Worm (Caenorhabditis elegans) whole organism, L2 larva: Measurements from ENCODE around the gene C16C8.26.

Source experiments
- Y55F3AM.14 ChIP-seq: fragments of 200-800 bp; sonication (Bioruptor generic); optimal IDR thresholded peaks from 2 replicates; lab custom pipeline; 2018; ENCODE audit warnings: mild to moderate bottlenecking, missing genetic modification characterization, missing compliant biosample characterization
- ZK546.5 ChIP-seq: sonication (generic microtip); optimal IDR thresholded peaks from 2 replicates; lab custom pipeline; 2017; ENCODE audit warnings: missing biosample characterization, missing genetic modification characterization
- alr-1 ChIP-seq: fragments of 150-350 bp; optimal IDR thresholded peaks from 2 replicates; lab custom pipeline; 2014; ENCODE audit warnings: missing biosample characterization, missing genetic modification characterization
- aly-2 ChIP-seq: fragments of 150-350 bp; optimal IDR thresholded peaks from 2 replicates; lab custom pipeline; 2014; ENCODE audit warnings: missing biosample characterization, missing genetic modification characterization
- blmp-1 ChIP-seq: sonication (generic microtip); optimal IDR thresholded peaks from 2 replicates; lab custom pipeline; 2017; ENCODE audit warnings: missing genetic modification characterization, mild to moderate bottlenecking, missing compliant biosample characterization, antibody characterized with exemption, moderate library complexity; ENCODE audit not compliant: insufficient read depth
- ceh-16 ChIP-seq: fragments of 150-350 bp; optimal IDR thresholded peaks from 2 replicates; lab custom pipeline; 2014; ENCODE audit warnings: missing biosample characterization, missing genetic modification characterization
- ceh-82 ChIP-seq: fragments of 150-350 bp; optimal IDR thresholded peaks from 2 replicates; lab custom pipeline; 2014; ENCODE audit warnings: missing biosample characterization, missing genetic modification characterization
- crh-2 ChIP-seq: sonication (generic microtip); optimal IDR thresholded peaks from 2 replicates; lab custom pipeline; 2017; ENCODE audit warnings: missing biosample characterization, missing genetic modification characterization
- dmd-4 ChIP-seq: sonication (generic microtip); optimal IDR thresholded peaks from 2 replicates; lab custom pipeline; 2017; ENCODE audit warnings: missing biosample characterization, missing genetic modification characterization
- egl-27 ChIP-seq: sonication (generic microtip); optimal IDR thresholded peaks from 3 replicates; lab custom pipeline; 2017; ENCODE audit warnings: missing biosample characterization, missing genetic modification reagents, missing genetic modification characterization
- elt-1 ChIP-seq: fragments of 150-350 bp; optimal IDR thresholded peaks from 2 replicates; lab custom pipeline; 2014; ENCODE audit warnings: missing biosample characterization, missing genetic modification characterization
- elt-3 ChIP-seq: sonication (generic microtip); optimal IDR thresholded peaks from 2 replicates; lab custom pipeline; 2017; ENCODE audit warnings: missing biosample characterization, missing genetic modification characterization
- fos-1 ChIP-seq: fragments of 150-350 bp; optimal IDR thresholded peaks from 2 replicates; lab custom pipeline; 2014; ENCODE audit warnings: missing biosample characterization, missing genetic modification characterization
- gmeb-1 ChIP-seq: fragments of 150-350 bp; optimal IDR thresholded peaks from 2 replicates; lab custom pipeline; 2014; ENCODE audit warnings: missing biosample characterization, missing genetic modification characterization
- lsy-2 ChIP-seq, 2 experiments: fragments of 150-350 bp in 1 of 2; sonication (generic microtip) in 1 of 2; optimal IDR thresholded peaks; 2 replicates each; lab custom pipeline; 2014 to 2017; ENCODE audit warnings: missing biosample characterization in 2 of 2, missing genetic modification characterization in 2 of 2
- mab-5 ChIP-seq: fragments of 150-350 bp; optimal IDR thresholded peaks from 2 replicates; lab custom pipeline; 2014; ENCODE audit warnings: missing biosample characterization, missing genetic modification characterization
- mbf-1 ChIP-seq: sonication (generic microtip); optimal IDR thresholded peaks from 2 replicates; lab custom pipeline; 2017; ENCODE audit warnings: missing biosample characterization, missing genetic modification characterization
- mdl-1 ChIP-seq, 2 experiments: fragments of 150-350 bp in 1 of 2; sonication (generic microtip) in 1 of 2; optimal IDR thresholded peaks; 2 replicates each; lab custom pipeline; 2017; ENCODE audit warnings: missing biosample characterization in 2 of 2, missing genetic modification characterization in 2 of 2
- nhr-10 ChIP-seq: sonication (generic microtip); optimal IDR thresholded peaks from 2 replicates; lab custom pipeline; 2017; ENCODE audit warnings: missing biosample characterization, missing genetic modification characterization
- nhr-11 ChIP-seq: fragments of 150-350 bp; optimal IDR thresholded peaks from 2 replicates; lab custom pipeline; 2014; ENCODE audit warnings: missing biosample characterization, missing genetic modification characterization
- nhr-129 ChIP-seq: fragments of 150-350 bp; optimal IDR thresholded peaks from 2 replicates; lab custom pipeline; 2014; ENCODE audit warnings: missing biosample characterization, missing genetic modification characterization
- nhr-21 ChIP-seq: fragments of 150-350 bp; optimal IDR thresholded peaks from 2 replicates; lab custom pipeline; 2014; ENCODE audit warnings: missing biosample characterization, missing genetic modification characterization
- nhr-237 ChIP-seq: fragments of 150-350 bp; optimal IDR thresholded peaks from 2 replicates; lab custom pipeline; 2014; ENCODE audit warnings: missing biosample characterization, missing genetic modification characterization
- nhr-77 ChIP-seq: fragments of 150-350 bp; optimal IDR thresholded peaks from 2 replicates; lab custom pipeline; 2014; ENCODE audit warnings: missing biosample characterization, missing genetic modification characterization
- sem-4 ChIP-seq: fragments of 150-350 bp; optimal IDR thresholded peaks from 2 replicates; lab custom pipeline; 2014; ENCODE audit warnings: missing biosample characterization, missing genetic modification reagents, missing genetic modification characterization
- skn-1 ChIP-seq: sonication (generic microtip); optimal IDR thresholded peaks from 2 replicates; lab custom pipeline; 2017; ENCODE audit warnings: missing biosample characterization, missing genetic modification characterization
- sma-9 ChIP-seq, 2 experiments: fragments of 150-350 bp in 1 of 2; sonication (generic microtip) in 1 of 2; optimal IDR thresholded peaks; 2 replicates each; lab custom pipeline; 2014 to 2016; ENCODE audit warnings: missing genetic modification characterization in 2 of 2, mild to moderate bottlenecking in 1 of 2, missing biosample characterization in 1 of 2, missing compliant biosample characterization in 1 of 2, missing genetic modification reagents in 1 of 2, moderate library complexity in 1 of 2
- snpc-4 ChIP-seq: fragments of 150-350 bp; optimal IDR thresholded peaks from 2 replicates; lab custom pipeline; 2014; ENCODE audit warnings: missing biosample characterization, missing genetic modification characterization
- unc-55 ChIP-seq: fragments of 150-350 bp; sonication (generic microtip); optimal IDR thresholded peaks from 3 replicates; lab custom pipeline; 2014; ENCODE audit warnings: missing biosample characterization, missing genetic modification reagents, missing genetic modification characterization
- unc-62 ChIP-seq: fragments of 150-350 bp; optimal IDR thresholded peaks from 2 replicates; lab custom pipeline; 2014; ENCODE audit warnings: missing biosample characterization, missing genetic modification reagents, missing genetic modification characterization
- zag-1 ChIP-seq: fragments of 150-350 bp; optimal IDR thresholded peaks from 2 replicates; lab custom pipeline; 2014; ENCODE audit warnings: missing biosample characterization, missing genetic modification characterization
- ztf-1 ChIP-seq: fragments of 200-800 bp; sonication (Bioruptor generic); conservative IDR thresholded peaks from 2 replicates; pipeline ENCODE4 v1.3.6; 2022; ENCODE audit warnings: missing genetic modification characterization, missing compliant biosample characterization
- ztf-11 ChIP-seq: sonication (generic microtip); optimal IDR thresholded peaks from 2 replicates; lab custom pipeline; 2017; ENCODE audit warnings: missing biosample characterization, missing genetic modification characterization

C16C8.26 gene

DNA sequence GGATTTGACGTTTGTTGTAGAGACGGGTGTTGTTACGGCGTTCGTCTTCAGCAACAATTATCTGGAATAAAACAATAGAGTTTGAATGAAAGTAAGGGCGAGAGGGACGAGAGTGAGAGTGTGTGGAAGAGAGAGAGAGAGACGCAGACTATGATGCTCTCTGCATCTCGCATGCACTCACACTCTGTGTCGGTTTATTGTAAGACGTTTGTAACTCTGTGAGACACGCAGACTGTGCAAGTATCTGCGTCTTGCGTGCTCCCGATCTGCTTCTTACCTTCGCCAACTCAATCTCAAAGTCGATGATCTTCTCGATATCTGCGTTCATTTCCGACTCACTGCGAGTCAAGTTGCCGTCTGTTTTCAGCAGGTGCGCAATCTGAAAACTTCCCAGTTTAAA is 35.2 kb downstream of the C16C8.26 start:
- no peak for TF ChIP-seq fos-1 (tag; lab: Kevin White, UChicago)
- no peak for TF ChIP-seq ceh-16 (tag; lab: Kevin White, UChicago)
- TF ChIP-seq nhr-21 = no peak
- no peak for TF ChIP-seq alr-1 (tag; lab: Kevin White, UChicago)
- TF ChIP-seq unc-55 (GFP tag; lab: Kevin White, UChicago) = no peak
- TF ChIP-seq skn-1 (tag; lab: Kevin White, UChicago) = no peak
- TF ChIP-seq nhr-77 = no peak
- no peak for TF ChIP-seq nhr-11
- no peak for TF ChIP-seq ceh-82 (tag; lab: Kevin White, UChicago)
- TF ChIP-seq ztf-1 (GFP tag; lab: Robert Waterston, UW) = no peak
- no peak for TF ChIP-seq gmeb-1
- no peak for TF ChIP-seq sem-4 (tag; lab: Kevin White, UChicago)
- TF ChIP-seq ztf-11 = no peak
- TF ChIP-seq aly-2 (tag; lab: Kevin White, UChicago) = no peak
- TF ChIP-seq egl-27 (tag; lab: Kevin White, UChicago) = no peak

DNA sequence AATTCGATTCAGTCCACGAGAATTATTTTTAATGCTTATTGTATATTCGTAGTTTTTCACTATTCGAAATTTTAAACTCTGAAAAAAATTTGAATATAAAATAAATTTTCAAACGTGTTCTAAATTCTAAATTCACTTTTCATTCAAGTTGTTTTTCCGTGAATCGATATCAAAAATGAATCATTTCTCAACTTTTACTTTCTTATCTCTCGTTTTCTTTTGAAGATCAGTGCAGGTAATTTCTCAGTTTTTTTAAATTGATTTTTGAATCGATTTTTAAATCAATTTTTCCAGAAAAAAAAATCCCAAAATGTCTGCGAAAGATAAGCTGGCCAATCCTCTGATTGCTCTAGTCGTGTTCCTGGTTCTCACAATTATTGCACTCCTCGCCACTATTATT is 41.6 kb downstream of the C16C8.26 start, which contains the start of gene nep-6:
TSS of gene nep-6 (plus strand) at position 301 of the 400 bp plus-strand sequence.
- TF ChIP-seq elt-3 (no peak), sem-4 (tag; lab: Kevin White, UChicago) (no peak), ztf-1 (GFP tag; lab: Robert Waterston, UW) (no peak), mab-5 (tag; lab: Kevin White, UChicago) (no peak), nhr-11 (no peak), nhr-129 (tag; lab: Kevin White, UChicago) (no peak), dmd-4 (no peak), blmp-1 (no peak)
- TF ChIP-seq, all 48 proteins: peak for 0

DNA sequence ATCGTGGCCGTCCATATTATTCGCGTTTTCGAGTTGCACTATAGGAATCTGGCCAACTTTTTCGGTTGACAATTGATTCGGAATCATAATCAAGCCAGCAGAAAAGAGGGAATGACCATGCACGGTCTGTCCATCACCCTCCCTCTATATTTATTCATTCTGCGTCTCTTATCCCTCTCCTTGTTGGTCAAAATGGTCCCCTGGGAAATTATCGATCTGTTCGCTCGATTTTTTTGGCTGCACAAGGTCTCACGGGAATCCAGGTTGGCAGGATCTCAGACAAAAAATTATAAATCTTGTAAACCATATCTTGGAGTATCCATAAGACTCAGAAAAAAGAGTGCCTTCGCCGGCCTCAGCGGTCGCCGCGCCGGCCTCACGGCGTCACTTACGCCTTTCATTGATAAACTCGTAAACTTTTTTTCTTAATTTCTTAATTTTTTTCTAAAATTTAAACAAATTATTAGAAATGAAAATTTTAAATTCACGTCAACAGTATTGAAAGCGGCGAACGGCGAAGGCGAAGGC is 43.7 kb downstream of the C16C8.26 start, which contains the start of the genes F18A12.7 and F18A12.2:
TSS of gene F18A12.7 (minus strand) at position 101 of the 528 bp plus-strand sequence.
TSS of gene F18A12.2 (plus strand) at position 478 of the 528 bp plus-strand sequence.
- TF ChIP-seq crh-2 (tag; lab: Kevin White, UChicago) = no peak
- no peak for TF ChIP-seq zag-1 (tag; lab: Kevin White, UChicago)
- TF ChIP-seq dmd-4 = no peak
- TF ChIP-seq aly-2 (tag; lab: Kevin White, UChicago) = no peak
- TF ChIP-seq nhr-237 (tag; lab: Kevin White, UChicago) = no peak
- no peak for TF ChIP-seq ceh-16 (tag; lab: Kevin White, UChicago)
- no peak for TF ChIP-seq sma-9 (GFP tag; optimal IDR thresholded peaks at IDR 0.05; lab: Kevin White, UChicago)
- TF ChIP-seq sma-9 (tag; optimal IDR thresholded peaks at IDR 0.05; lab: Kevin White, UChicago) = no peak
- no peak for TF ChIP-seq mdl-1 (tag; optimal IDR thresholded peaks at IDR 0.05; lab: Kevin White, UChicago)
- no peak for TF ChIP-seq gmeb-1
- TF ChIP-seq mbf-1 (tag; lab: Kevin White, UChicago) = no peak
- no peak for TF ChIP-seq unc-62 (GFP tag; lab: Kevin White, UChicago)
- TF ChIP-seq elt-1 = no peak
- no peak for TF ChIP-seq lsy-2 (tag; optimal IDR thresholded peaks at IDR 0.05; lab: Kevin White, UChicago)
- TF ChIP-seq Y55F3AM.14 (GFP tag; lab: Kevin White, UChicago) = no peak
- TF ChIP-seq ZK546.5 (tag; lab: Kevin White, UChicago) = no peak
- no peak for TF ChIP-seq nhr-10 (tag; lab: Kevin White, UChicago)
- TF ChIP-seq snpc-4 = no peak
